Worm (Caenorhabditis elegans) whole organism, dauer: ENCODE results near the gene C29F7.10.
"Not testable (repeated sequence)": the region's sequence is repeated elsewhere in the genome, so short reads cannot be mapped to it uniquely, and the experiment has no call there.

Experiments used
- unc-62 ChIP-seq: sonication (generic microtip); optimal IDR thresholded peaks from 2 replicates; lab custom pipeline; 2017; ENCODE audit warnings: missing biosample characterization, missing genetic modification reagents, missing genetic modification characterization

The C29F7.10 gene

DNA sequence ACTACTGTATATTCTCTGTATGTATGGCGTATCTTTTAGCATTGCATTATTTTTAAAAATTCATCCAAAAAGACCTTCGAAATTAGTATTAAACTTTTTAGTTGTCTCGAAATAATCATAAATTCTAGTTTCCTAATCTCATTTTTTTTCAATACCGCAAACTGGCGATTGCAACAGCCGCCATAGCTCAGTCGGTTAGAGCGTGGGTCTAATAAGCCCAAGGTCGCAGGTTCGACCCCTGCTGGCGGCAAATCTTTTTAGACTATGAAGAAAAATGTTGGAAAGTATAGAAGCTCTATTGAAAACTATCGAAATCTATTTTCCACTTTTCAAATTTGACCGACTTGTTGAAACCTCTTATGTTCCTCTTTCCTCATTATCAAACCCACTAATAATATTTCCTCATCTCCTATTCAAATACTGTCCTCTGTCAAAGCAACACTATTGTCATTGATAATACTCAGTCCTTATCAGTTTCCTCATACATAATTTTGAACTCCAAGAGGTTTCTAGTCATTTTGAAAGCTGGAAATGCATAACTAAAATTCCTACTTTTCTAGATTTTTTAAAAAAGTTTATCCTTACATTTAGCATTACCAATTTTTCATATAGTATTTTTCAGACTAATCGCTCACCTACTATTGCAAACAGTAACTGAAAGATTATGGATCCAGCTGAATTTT, 4.6 kb upstream of the C29F7.10 start, which contains the start of gene jmjd-3.3:
Gene jmjd-3.3, plus strand, starts transcription at position 633 of the 683 bp plus-strand sequence.
- TF ChIP-seq unc-62 = no peak

DNA sequence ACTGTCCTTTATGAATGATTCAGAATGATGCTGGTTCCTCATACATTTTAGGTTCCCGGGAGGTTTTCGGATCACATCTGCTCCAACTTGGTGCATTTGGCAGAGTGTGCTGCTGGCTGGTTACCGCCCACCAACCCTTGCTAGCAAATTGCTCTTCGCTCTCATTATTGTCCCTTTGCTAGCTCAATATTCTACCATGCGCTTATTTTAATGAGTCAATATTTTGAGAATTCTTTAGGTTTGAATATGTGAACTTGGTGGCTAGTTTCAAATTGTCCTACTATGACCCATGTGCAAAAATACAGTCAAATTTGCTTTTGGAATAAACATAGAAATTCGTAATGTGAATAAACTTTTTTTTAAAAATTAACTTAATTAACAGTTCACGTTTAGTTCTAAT, 3.8 kb upstream of the C29F7.10 start:
- TF ChIP-seq unc-62 = no peak

DNA sequence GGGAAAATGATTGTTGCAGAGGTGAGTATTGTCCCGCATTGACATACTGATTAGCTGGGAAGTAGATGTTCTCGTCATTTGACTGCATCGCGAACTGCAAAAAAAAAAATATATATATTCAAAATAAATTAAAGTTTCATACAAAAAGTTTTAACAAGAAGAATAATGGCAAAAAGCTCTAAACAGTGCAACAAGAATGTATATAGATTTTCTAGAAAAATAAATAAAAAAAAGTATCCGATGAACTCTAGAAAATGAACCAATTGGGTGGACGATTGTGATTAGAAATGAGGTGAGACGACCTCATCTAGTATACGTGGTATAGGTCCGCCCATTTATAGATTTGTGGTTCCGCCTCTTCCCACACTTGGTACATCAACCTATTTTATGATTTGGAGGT, 2.5 kb downstream of the C29F7.10 start, which contains the start of gene fkh-4:
Gene fkh-4, minus strand, starts transcription at position 101 of the 400 bp plus-strand sequence.
- TF ChIP-seq unc-62 = not testable (repeated sequence)

DNA sequence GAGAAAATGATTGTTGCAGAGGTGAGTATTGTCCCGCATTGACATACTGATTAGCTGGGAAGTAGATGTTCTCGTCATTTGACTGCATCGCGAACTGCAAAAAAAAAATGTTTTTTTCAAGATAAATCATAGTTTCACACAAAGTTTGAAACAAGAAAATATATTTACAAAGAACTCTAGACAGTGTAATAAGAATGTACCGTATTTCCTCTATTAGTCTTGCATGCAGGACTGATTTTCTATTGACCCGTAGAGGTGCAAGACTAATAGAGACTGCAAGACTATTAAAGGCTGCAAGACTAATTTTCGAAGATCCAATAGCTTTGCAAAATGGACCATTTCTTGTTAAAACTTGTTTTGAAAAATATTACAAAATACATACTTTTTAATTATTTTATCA, 7.9 kb downstream of the C29F7.10 start, which contains the start of gene fkh-3:
Gene fkh-3, minus strand, starts transcription at position 101 of the 400 bp plus-strand sequence.
- TF ChIP-seq unc-62 = no peak

DNA sequence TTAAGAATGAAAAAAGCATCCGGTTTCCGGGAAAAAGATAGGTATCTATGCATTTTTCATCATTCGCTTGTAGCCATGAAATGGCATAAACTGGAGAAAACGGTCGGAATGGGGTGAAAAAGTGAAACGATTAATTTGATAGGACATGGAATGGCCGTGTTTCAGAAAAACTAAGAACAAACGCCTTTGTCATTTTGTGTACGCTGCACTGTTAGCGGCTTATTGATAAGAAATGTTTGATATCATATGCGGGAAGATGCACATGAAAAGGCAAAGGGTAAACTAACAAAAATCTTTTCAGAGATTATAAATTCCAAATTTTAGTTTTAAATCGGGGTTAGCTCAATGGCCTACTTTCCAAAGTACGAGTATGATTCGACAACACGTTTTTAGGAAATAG, 10.2 kb downstream of the C29F7.10 start:
- no peak for TF ChIP-seq unc-62

DNA sequence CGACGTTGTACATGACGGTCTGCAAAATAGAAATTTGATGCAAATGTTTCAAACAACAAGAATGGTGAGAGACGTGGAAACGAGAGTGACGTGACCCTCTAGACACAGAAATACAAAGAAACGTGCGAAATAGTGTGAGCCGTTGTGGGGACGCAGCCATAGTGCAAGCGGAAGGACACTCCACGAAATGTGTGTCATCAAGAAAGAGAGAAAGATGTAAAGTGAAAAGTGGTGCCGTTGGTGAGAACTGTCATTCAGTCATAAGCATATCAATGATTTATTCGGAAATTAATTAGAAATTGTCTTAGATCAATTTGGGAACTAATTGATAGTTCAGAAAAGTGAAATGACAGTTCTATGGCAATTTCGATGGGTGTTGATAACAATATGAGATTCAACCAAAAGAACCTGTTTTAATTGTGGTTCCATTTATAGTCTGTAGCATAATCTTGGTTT, 11.4 kb downstream of the C29F7.10 start, which contains the start of gene C29F7.3:
Gene C29F7.3, minus strand, starts transcription at position 51 of the 456 bp plus-strand sequence.
- TF ChIP-seq unc-62 = no peak

DNA sequence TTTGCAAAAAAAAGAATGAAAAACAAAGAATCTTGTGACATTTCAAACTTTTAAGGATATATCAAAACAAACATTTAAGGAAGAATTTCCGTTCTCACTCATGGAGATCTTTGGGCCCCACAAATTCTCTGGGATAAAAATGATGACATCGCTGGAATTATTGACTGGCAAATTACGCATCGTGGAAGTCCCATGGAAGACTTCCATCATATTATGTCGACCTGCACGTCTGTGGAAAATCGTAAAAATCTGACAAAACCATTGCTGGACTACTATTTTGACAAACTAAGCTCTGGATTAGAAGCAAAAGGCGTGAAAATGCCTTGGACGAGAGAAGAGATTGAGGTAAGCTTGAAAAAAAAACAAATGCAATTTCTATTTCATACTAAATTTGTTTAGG, 13.8 kb downstream of the C29F7.10 start:
- no peak for TF ChIP-seq unc-62

DNA sequence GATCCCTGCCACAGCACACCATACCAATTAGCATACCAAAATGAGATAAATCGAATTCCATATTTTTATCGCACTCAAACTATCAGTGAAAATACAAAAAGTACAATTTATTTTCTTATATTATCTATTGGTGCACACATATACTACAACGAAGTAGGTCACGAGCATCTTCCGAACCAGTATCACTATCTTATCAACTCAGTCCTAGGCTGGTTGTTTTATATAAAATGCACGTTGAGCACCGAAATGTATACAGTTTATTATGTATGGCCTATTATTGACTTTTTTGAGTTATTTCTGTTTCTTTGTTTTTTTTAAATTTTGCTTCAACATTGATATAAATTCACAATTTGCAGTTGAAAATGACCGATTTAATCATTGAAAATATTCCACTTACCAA, 15.6 kb downstream of the C29F7.10 start, which contains the start of gene C29F7.2:
Gene C29F7.2, plus strand, starts transcription at position 357 of the 400 bp plus-strand sequence.
- no peak for TF ChIP-seq unc-62

DNA sequence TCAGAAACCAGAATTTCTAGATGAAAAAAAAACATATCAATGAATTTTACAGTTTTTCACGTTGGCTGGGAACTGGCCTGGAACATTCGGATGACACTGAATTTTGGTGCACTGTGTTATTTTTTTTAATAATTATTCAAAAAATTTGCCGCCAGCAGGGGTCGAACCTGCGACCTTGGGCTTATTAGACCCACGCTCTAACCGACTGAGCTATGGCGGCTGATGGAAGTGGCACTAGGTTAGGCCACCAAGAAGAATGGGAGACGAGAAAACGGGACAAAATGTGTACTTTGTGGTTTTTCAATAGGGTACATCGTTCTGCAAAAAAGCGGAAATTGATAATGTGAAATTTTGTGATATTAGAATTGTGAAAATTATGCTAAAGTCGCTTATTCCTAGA, 16.3 kb downstream of the C29F7.10 start:
- no peak for TF ChIP-seq unc-62

DNA sequence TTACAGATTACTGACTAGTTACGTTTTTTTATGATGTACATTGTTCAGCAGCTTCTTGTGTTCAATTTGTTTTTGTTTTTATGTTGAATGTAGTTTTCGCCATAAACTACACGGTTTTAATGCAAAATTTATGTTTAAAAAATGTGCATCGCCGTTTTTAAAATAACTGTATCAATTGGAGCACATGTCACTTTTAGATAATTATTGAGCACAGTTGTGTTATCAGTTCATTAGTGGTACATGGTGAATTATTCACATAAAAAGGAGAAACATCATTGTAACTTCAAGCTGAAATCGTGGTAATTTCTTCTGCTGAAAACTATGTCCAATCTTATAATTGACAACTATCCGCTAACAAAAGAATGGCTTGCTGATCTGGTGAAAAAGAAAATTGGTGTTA, 19.0 kb downstream of the C29F7.10 start:
- TF ChIP-seq unc-62 = no peak

DNA sequence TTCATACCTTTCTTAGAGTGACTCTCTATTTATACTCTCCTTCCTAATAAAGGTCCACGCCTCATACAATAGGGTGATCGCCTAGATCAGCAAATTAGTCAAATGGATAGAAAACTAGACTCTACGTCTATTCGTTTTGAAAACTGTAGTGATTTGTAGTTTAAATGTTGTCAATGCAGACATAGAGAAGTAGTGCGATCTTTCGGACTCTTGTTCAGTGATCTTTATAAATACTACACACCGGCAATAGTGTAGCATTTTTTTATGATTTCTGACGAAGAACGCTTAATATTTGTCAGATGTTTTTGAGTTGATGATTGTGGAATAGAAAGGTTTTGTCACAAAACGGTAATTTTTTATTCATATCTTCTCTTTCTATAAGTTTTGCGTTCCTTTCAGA, 20.0 kb downstream of the C29F7.10 start:
- TF ChIP-seq unc-62 = no peak

DNA sequence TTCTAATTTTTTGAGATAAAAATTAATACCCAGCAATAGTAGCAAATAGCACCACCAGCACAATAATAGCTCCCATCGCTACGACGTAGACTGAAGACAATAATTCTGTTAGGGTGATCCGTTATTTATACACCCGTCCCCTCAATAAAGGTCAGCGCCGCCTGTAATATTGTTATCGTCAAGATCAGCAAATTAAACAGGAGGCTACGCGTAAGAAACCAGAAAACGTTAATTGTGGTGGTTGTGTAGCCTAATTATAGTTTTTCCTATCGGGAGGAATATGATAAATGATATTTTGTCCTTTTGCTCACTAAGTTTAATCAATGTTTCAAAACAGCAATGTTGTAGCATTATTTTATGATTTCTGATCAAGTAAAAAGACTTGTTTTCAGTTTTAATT, 21.7 kb downstream of the C29F7.10 start, which contains the start of the genes cyp-13B1 and C29F7.1:
Gene cyp-13B1, minus strand, starts transcription at position 101 of the 400 bp plus-strand sequence.
Gene C29F7.1, plus strand, starts transcription at position 394 of the 400 bp plus-strand sequence.
- TF ChIP-seq unc-62 = no peak

DNA sequence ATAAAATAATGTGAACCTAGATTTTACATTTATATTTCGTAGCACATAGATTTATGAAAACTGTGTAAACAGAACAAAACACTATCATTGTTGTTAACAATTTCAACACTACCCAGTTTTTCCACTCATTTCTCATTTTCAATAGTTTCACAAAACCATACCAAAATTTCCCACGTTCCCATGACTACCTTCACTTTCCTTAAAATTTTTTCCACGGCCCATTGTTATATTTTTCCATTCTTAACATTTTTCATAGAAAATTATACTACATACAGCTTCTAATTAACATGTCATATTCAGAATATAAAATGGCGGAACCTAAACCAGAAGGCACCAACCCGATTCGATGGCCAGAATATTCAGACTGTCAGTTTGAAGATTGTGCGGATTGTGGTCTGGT, 29.5 kb downstream of the C29F7.10 start, which contains the start of gene F02C12.1:
Gene F02C12.1, plus strand, starts transcription at position 301 of the 400 bp plus-strand sequence.
- no peak for TF ChIP-seq unc-62

DNA sequence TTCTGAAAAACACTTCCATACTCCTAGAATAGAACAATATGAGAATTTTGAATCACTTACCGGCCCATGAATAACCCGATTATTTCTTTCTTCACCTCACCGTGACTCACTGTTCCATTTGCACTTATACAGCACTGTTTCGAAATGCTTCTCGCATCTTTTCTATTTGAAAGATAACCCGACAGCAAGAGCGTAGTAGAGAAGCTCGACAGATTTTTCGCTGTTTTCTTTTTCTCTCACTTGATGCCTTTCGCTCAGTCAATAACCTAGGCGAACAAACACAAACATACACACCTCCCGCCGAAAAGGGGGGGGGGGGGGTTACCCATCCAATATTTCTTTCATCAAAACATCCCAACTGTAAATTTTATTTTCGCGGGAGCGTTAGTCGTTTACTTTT, 30.0 kb downstream of the C29F7.10 start:
- no peak for TF ChIP-seq unc-62

DNA sequence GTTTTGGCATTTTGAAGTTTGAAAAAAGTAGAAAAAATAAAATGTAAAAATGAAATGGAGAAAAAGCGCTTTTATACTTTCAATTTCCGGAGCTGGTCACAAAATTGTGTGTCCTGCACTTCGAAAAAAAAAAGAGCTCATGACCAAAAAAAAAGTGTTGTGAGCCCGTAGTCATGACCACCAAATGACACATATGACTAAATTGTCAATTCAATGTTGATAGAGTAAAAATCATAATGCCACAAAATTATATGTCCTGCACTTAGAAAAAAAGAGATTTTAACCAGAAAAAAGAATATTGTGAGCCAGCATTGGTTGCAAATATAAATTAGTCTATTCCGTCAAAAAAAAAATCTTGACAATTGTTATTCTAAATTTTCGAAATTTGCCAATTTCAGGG, 32.1 kb downstream of the C29F7.10 start, which contains the start of gene F02C12.2:
Gene F02C12.2, minus strand, starts transcription at position 101 of the 400 bp plus-strand sequence.
- no peak for TF ChIP-seq unc-62

DNA sequence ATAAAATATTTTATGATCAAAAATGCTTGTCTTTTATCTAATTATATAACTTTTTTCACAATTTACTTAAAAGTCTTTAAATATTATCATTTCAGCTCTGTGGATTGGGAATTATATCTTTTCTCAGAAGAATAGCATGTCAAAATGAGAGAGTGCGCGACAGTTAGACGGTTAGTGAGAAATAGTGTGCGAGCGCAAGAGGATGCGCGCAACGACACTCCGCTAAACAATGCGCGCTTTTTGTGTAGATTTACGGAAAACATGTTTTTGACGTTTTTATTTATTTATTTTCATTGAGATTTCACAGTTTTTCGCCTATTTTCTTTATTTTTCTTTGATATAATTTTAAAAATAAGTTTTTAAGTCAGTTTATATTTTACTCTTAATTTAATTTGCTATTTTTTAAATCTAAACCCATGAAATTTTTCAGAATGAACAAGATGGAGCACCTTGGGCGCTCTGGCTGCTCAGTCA, 34.7 kb downstream of the C29F7.10 start, which contains the start of gene F02C12.3:
Gene F02C12.3, plus strand, starts transcription at position 424 of the 474 bp plus-strand sequence.
- TF ChIP-seq unc-62 = no peak

DNA sequence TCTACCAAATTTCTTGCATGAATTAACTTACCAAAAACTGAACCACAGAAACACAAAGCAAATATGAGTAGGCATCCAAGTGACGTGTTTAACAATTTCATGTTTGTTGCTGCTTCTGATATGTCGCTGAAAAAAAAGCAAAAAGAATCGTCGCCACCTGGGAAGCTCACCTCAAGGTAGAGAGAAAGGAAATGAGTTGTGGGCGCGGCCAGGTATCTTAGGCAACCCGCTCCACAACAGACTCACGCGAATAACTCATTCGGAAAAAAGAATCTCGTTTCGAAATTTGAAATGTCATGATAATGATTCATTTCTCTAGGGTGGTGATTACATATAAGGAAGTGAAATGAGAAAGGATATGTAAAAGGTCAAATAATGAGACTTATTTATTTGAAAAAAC, 36.3 kb downstream of the C29F7.10 start, which contains the start of gene irld-2:
Gene irld-2, minus strand, starts transcription at position 101 of the 400 bp plus-strand sequence.
- no peak for TF ChIP-seq unc-62

DNA sequence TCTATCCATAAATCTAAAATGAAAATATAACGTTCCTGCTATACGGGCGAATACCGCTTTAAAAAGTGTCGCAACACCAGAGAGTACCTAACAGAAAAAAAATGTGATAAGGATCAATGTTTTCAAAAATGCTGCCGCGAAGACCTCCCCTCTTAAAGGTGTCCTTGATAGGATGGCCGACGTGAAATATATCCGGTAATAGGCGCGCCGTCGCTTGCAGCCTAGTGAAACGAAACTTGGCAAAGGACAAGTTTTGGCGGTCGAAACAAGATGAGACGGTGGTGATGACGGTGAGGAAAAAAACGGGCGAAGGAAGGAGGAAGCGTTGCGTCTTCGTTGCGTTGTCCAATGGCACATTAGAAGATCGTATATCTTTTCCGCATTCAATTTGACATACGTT, 42.5 kb downstream of the C29F7.10 start:
- TF ChIP-seq unc-62 = no peak
